Fruit fly (Drosophila melanogaster) whole organism, embryonic: ENCODE measurements around the gene CstF64.

Source experiments
- CG10979 ChIP-seq: fragments of 200-800 bp; sonication (Bioruptor generic); optimal IDR thresholded peaks from 2 replicates; lab custom pipeline; 2018; ENCODE audit warnings: missing biosample characterization, mild to moderate bottlenecking, missing genetic modification characterization, moderate library complexity
- CG11247 ChIP-seq: fragments of 200-800 bp; sonication (Bioruptor generic); IDR thresholded peaks from 2 replicates; pipeline ENCODE4 v1.3.6; 2022; ENCODE audit warnings: missing biosample characterization, missing genetic modification characterization
- CG11504 ChIP-seq: fragments of 200-800 bp; sonication (Bioruptor generic); optimal IDR thresholded peaks from 3 replicates; lab custom pipeline; 2019; ENCODE audit warnings: missing biosample characterization, mild to moderate bottlenecking, missing genetic modification characterization, moderate library complexity
- CG11560 ChIP-seq: fragments of 200-800 bp; sonication (Bioruptor generic); IDR thresholded peaks from 3 replicates; pipeline ENCODE4 v1.3.6; 2022; ENCODE audit warnings: missing biosample characterization, missing genetic modification characterization
- CG11695 ChIP-seq: fragments of 200-800 bp; sonication (Bioruptor generic); IDR thresholded peaks from 3 replicates; pipeline ENCODE4 v1.3.6; 2022; ENCODE audit warnings: missing biosample characterization, missing genetic modification characterization
- CG14014 ChIP-seq: fragments of 200-800 bp; sonication (Bioruptor generic); IDR thresholded peaks from 2 replicates; pipeline ENCODE4 v1.3.6; 2022; ENCODE audit warnings: missing biosample characterization, missing genetic modification characterization
- CG15514 ChIP-seq: fragments of 200-800 bp; sonication (Bioruptor generic); optimal IDR thresholded peaks from 3 replicates; lab custom pipeline; 2017; ENCODE audit warnings: missing biosample characterization, missing genetic modification characterization, mild to moderate bottlenecking, moderate library complexity, missing genetic modification reagents
- CG1647 ChIP-seq: fragments of 200-800 bp; sonication (Bioruptor generic); optimal IDR thresholded peaks from 3 replicates; lab custom pipeline; 2016; ENCODE audit warnings: missing biosample characterization, missing genetic modification characterization
- CG16863 ChIP-seq: fragments of 200-800 bp; sonication (Bioruptor generic); optimal IDR thresholded peaks from 3 replicates; lab custom pipeline; 2016; ENCODE audit warnings: missing biosample characterization, missing genetic modification characterization
- CG17359 ChIP-seq: fragments of 200-800 bp; sonication (Bioruptor generic); optimal IDR thresholded peaks from 3 replicates; lab custom pipeline; 2018; ENCODE audit warnings: missing biosample characterization, mild to moderate bottlenecking, missing genetic modification characterization, moderate library complexity
- CG18011 ChIP-seq: fragments of 200-800 bp; sonication (Bioruptor generic); optimal IDR thresholded peaks from 2 replicates; lab custom pipeline; 2017; ENCODE audit warnings: missing biosample characterization, missing genetic modification characterization, mild to moderate bottlenecking, moderate library complexity, missing genotype
- CG3726 ChIP-seq: fragments of 200-800 bp; sonication (Bioruptor generic); IDR thresholded peaks from 3 replicates; pipeline ENCODE4, ENCODE4 v1.3.6; 2022; ENCODE audit warnings: missing biosample characterization, missing genetic modification characterization
- CG3838 ChIP-seq: fragments of 200-800 bp; sonication (Bioruptor generic); optimal IDR thresholded peaks from 3 replicates; lab custom pipeline; 2016; ENCODE audit warnings: missing biosample characterization, missing genetic modification characterization
- CG7271 ChIP-seq: fragments of 200-800 bp; sonication (Bioruptor generic); optimal IDR thresholded peaks from 2 replicates; lab custom pipeline; 2018; ENCODE audit warnings: missing biosample characterization, mild to moderate bottlenecking, missing genetic modification characterization, moderate library complexity
- CG8290 ChIP-seq, 3 experiments: fragments of 200-800 bp; sonication (Bioruptor generic); optimal IDR thresholded peaks; 2 replicates each; lab custom pipeline; 2016 to 2019; ENCODE audit warnings: missing biosample characterization in 3 of 3, missing genetic modification characterization in 3 of 3, mild to moderate bottlenecking in 2 of 3, moderate library complexity in 1 of 3
- CoRest ChIP-seq: fragments of 200-800 bp; sonication (Bioruptor generic); optimal IDR thresholded peaks from 3 replicates; lab custom pipeline; 2018; ENCODE audit warnings: missing biosample characterization, mild to moderate bottlenecking, missing genetic modification characterization, moderate library complexity
- CrebB ChIP-seq: fragments of 200-800 bp; sonication (Bioruptor generic); optimal IDR thresholded peaks from 3 replicates; lab custom pipeline; 2018; ENCODE audit warnings: missing biosample characterization, mild to moderate bottlenecking, missing genetic modification characterization
- Dref ChIP-seq: fragments of 200-800 bp; sonication (Bioruptor generic); IDR thresholded peaks from 2 replicates; pipeline ENCODE4 v1.3.6; 2022; ENCODE audit warnings: missing biosample characterization, missing genetic modification characterization
- Ets65A ChIP-seq: fragments of 200-800 bp; sonication (Bioruptor generic); peaks from one replicate; lab custom pipeline; 2016; ENCODE audit warnings: missing biosample characterization, missing genetic modification characterization
- Fer1 ChIP-seq: fragments of 200-800 bp; sonication (Bioruptor generic); optimal IDR thresholded peaks from 2 replicates; lab custom pipeline; 2017; ENCODE audit warnings: missing biosample characterization, mild to moderate bottlenecking, missing genetic modification characterization
- Hr51 ChIP-seq, 2 experiments: fragments of 200-800 bp; sonication (Bioruptor generic); optimal IDR thresholded peaks; 2 replicates in 1 of 2; 3 replicates in 1 of 2; lab custom pipeline; 2016 to 2018; ENCODE audit warnings: missing biosample characterization in 2 of 2, missing genetic modification characterization in 2 of 2, mild to moderate bottlenecking in 1 of 2, moderate library complexity in 1 of 2
- Jarid2 ChIP-seq: fragments of 200-800 bp; sonication (Bioruptor generic); optimal IDR thresholded peaks from 3 replicates; lab custom pipeline; 2017; ENCODE audit warnings: mild to moderate bottlenecking, missing biosample characterization, missing genetic modification reagents, missing genetic modification characterization
- MTF-1 ChIP-seq: fragments of 200-800 bp; sonication (Bioruptor generic); optimal IDR thresholded peaks from 2 replicates; lab custom pipeline; 2018; ENCODE audit warnings: missing biosample characterization, mild to moderate bottlenecking, missing genetic modification characterization, borderline replicate concordance
- Mad ChIP-seq: fragments of 200-800 bp; sonication (Bioruptor generic); optimal IDR thresholded peaks from 2 replicates; lab custom pipeline; 2016; ENCODE audit warnings: missing biosample characterization, missing genetic modification characterization
- Med ChIP-seq: fragments of 200-800 bp; sonication (Bioruptor generic); peaks from one replicate; lab custom pipeline; 2016; ENCODE audit warnings: missing biosample characterization, missing genetic modification characterization, mild to moderate bottlenecking, inconsistent platforms, moderate library complexity
- NFAT ChIP-seq: fragments of 200-800 bp; sonication (Bioruptor generic); IDR thresholded peaks from 2 replicates; pipeline ENCODE4 v1.3.6; 2022; ENCODE audit warnings: missing biosample characterization, missing genetic modification characterization
- Pdp1 ChIP-seq, 2 experiments: fragments of 200-800 bp; sonication (Bioruptor generic); optimal IDR thresholded peaks; 3 replicates each; lab custom pipeline; 2016; ENCODE audit warnings: missing biosample characterization in 2 of 2, missing genetic modification characterization in 2 of 2, mild to moderate bottlenecking in 1 of 2, moderate library complexity in 1 of 2
- Sry-δ ChIP-seq: fragments of 200-800 bp; sonication (Bioruptor generic); optimal IDR thresholded peaks from 2 replicates; lab custom pipeline; 2016; ENCODE audit warnings: missing biosample characterization, missing genetic modification characterization
- Xbp1 ChIP-seq: fragments of 200-800 bp; sonication (Bioruptor generic); optimal IDR thresholded peaks from 3 replicates; lab custom pipeline; 2016; ENCODE audit warnings: missing biosample characterization, mild to moderate bottlenecking, missing genetic modification characterization
- amos ChIP-seq: fragments of 200-800 bp; sonication (Bioruptor generic); IDR thresholded peaks from 2 replicates; pipeline ENCODE4 v1.3.6; 2022; ENCODE audit warnings: missing biosample characterization, missing genetic modification characterization; ENCODE audit not compliant: partially characterized antibody
- ash1 ChIP-seq: fragments of 200-800 bp; sonication (Bioruptor generic); optimal IDR thresholded peaks from 2 replicates; lab custom pipeline; 2018; ENCODE audit warnings: missing biosample characterization, mild to moderate bottlenecking, missing genetic modification characterization
- bsh ChIP-seq, 2 experiments: fragments of 200-800 bp; sonication (Bioruptor generic); optimal IDR thresholded peaks; 2 replicates each; lab custom pipeline; 2017 to 2018; ENCODE audit warnings: mild to moderate bottlenecking in 2 of 2, missing biosample characterization in 2 of 2, missing genetic modification characterization in 2 of 2, moderate library complexity in 1 of 2
- cg ChIP-seq: fragments of 200-800 bp; sonication (Bioruptor generic); optimal IDR thresholded peaks from 3 replicates; lab custom pipeline; 2019; ENCODE audit warnings: missing biosample characterization, mild to moderate bottlenecking, missing genetic modification characterization, moderate library complexity
- dysf ChIP-seq: fragments of 200-800 bp; sonication (Bioruptor generic); IDR thresholded peaks from 3 replicates; pipeline ENCODE4 v1.3.6; 2022; ENCODE audit warnings: missing biosample characterization, missing genetic modification characterization
- gcm ChIP-seq: fragments of 200-800 bp; sonication (Bioruptor generic); optimal IDR thresholded peaks from 2 replicates; lab custom pipeline; 2019; ENCODE audit warnings: missing biosample characterization, mild to moderate bottlenecking, missing genetic modification characterization, moderate library complexity
- grau ChIP-seq: fragments of 200-800 bp; optimal IDR thresholded peaks from 3 replicates; lab custom pipeline; 2019; ENCODE audit warnings: missing biosample characterization, mild to moderate bottlenecking, missing genetic modification characterization, moderate library complexity
- kay ChIP-seq: fragments of 200-800 bp; sonication (Bioruptor generic); optimal IDR thresholded peaks from 2 replicates; lab custom pipeline; 2016; ENCODE audit warnings: missing biosample characterization, missing genetic modification characterization
- nmo ChIP-seq: fragments of 200-800 bp; sonication (Bioruptor generic); optimal IDR thresholded peaks from 2 replicates; lab custom pipeline; 2018; ENCODE audit warnings: missing biosample characterization, mild to moderate bottlenecking, missing genetic modification characterization, moderate library complexity
- phol ChIP-seq: fragments of 200-800 bp; sonication (Bioruptor generic); optimal IDR thresholded peaks from 3 replicates; lab custom pipeline; 2018; ENCODE audit warnings: missing biosample characterization, mild to moderate bottlenecking, missing genetic modification characterization, moderate library complexity
- prd ChIP-seq, 3 experiments: fragments of >200 bp in 2 of 3; fragments of 200-800 bp in 1 of 3; sonication (Bioruptor generic) in 1 of 3; optimal IDR thresholded peaks in 2 of 3; IDR thresholded peaks in 1 of 3; 2 replicates in 2 of 3; 3 replicates in 1 of 3; pipeline versions ENCODE4 v1.3.6 to Lab custom; 2017 to 2022; ENCODE audit warnings: missing biosample characterization in 1 of 3, missing genetic modification characterization in 1 of 3
- pum ChIP-seq: fragments of 200-800 bp; sonication (Bioruptor generic); optimal IDR thresholded peaks from 2 replicates; lab custom pipeline; 2016; ENCODE audit warnings: missing biosample characterization, missing genetic modification characterization
- ranshi ChIP-seq: fragments of 200-800 bp; sonication (Bioruptor generic); IDR thresholded peaks from 2 replicates; pipeline ENCODE4 v1.3.6; 2022; ENCODE audit warnings: missing biosample characterization, missing genetic modification characterization
- sens ChIP-seq: fragments of 200-800 bp; sonication (Bioruptor generic); peaks from one replicate; lab custom pipeline; 2016; ENCODE audit warnings: missing biosample characterization, missing genetic modification characterization
- slp2 ChIP-seq: fragments of 200-800 bp; sonication (Bioruptor generic); optimal IDR thresholded peaks from 2 replicates; lab custom pipeline; 2016; ENCODE audit warnings: missing biosample characterization, missing genetic modification characterization
- tin ChIP-seq: fragments of 200-800 bp; sonication (Bioruptor generic); optimal IDR thresholded peaks from 3 replicates; lab custom pipeline; 2016; ENCODE audit warnings: missing biosample characterization, missing genetic modification characterization
- unpg ChIP-seq: fragments of 200-800 bp; sonication (Bioruptor generic); optimal IDR thresholded peaks from 3 replicates; lab custom pipeline; 2018; ENCODE audit warnings: missing biosample characterization, mild to moderate bottlenecking, missing genetic modification characterization, moderate library complexity
- zen2 ChIP-seq: fragments of 200-800 bp; sonication (Bioruptor generic); IDR thresholded peaks from 3 replicates; pipeline ENCODE4 v1.3.6; 2022; ENCODE audit warnings: missing biosample characterization, missing genetic modification characterization; ENCODE audit not compliant: partially characterized antibody

The CstF64 gene

DNA sequence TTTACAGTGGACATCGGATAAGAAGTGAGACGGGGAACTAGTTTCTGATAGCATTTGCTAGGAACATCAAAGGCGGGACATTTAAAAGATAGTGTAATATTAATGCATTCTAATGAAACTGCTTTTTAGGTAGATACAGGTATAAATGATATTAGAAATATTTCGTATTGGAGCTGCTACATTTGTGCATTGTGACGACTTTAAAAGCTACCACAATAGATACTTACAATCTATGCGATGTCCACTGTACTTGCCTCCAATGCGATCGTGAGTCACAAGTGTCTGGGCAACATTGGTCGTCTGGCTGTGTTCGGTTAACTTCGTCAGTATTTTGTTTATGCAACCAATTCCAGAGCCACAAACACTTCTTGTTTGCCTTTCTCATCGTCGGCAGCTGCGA is 10.4 kb downstream of the CstF64 start (continued):
- TF ChIP-seq Hr51 (GFP tag; optimal IDR thresholded peaks at IDR 0.05; lab: Kevin White, UChicago) (peak in 1 of 2 experiments; percentile 13), CG1647 (no peak), CG11695 (0 out of 3 replicates have a peak, but pooled peaks have one; percentile 16), CG11560 (tag; lab: Robert Waterston, UW) (no peak), CG16863 (peak; percentile 12), Mad (GFP tag; lab: Kevin White, UChicago) (no peak), Pdp1 (GFP tag; optimal IDR thresholded peaks at IDR 0.05; lab: Kevin White, UChicago) (peak; percentile 24 to 86), Dref (no peak), amos (GFP tag; lab: Robert Waterston, UW) (no peak), CG10979 (peak; percentile 2), Jarid2 (GFP tag; lab: Kevin White, UChicago) (no peak), kay (GFP tag; lab: Kevin White, UChicago) (peak; percentile 25), CG11504 (peak; percentile 67), pum (GFP tag; lab: Kevin White, UChicago) (no peak), CG17359 (tag; lab: Kevin White, UChicago) (peak; percentile 6), Ets65A (GFP tag; lab: Kevin White, UChicago) (no peak), tin (GFP tag; lab: Kevin White, UChicago) (peak; percentile 12), slp2 (GFP tag; lab: Kevin White, UChicago) (no peak), sens (GFP tag; lab: Kevin White, UChicago) (peak; percentile 73), CG3726 (0 out of 3 replicates have a peak, but pooled peaks have one; percentile 7), Fer1 (GFP tag; lab: Kevin White, UChicago) (peak; percentile 46), CG18011 (GFP tag; lab: Kevin White, UChicago) (no peak), CoRest (tag; lab: Kevin White, UChicago) (peak; percentile 33), CG14014 (peak; percentile 26; the same call in 1 of the 2 replicates), CrebB (no peak), unpg (GFP tag; lab: Kevin White, UChicago) (peak; percentile 2), phol (tag; lab: Kevin White, UChicago) (peak; percentile 17), bsh (GFP tag; optimal IDR thresholded peaks at IDR 0.05; lab: Kevin White, UChicago) (peak; percentile 28 to 37), CG3838 (no peak), cg (no peak), grau (peak; percentile 89)

DNA sequence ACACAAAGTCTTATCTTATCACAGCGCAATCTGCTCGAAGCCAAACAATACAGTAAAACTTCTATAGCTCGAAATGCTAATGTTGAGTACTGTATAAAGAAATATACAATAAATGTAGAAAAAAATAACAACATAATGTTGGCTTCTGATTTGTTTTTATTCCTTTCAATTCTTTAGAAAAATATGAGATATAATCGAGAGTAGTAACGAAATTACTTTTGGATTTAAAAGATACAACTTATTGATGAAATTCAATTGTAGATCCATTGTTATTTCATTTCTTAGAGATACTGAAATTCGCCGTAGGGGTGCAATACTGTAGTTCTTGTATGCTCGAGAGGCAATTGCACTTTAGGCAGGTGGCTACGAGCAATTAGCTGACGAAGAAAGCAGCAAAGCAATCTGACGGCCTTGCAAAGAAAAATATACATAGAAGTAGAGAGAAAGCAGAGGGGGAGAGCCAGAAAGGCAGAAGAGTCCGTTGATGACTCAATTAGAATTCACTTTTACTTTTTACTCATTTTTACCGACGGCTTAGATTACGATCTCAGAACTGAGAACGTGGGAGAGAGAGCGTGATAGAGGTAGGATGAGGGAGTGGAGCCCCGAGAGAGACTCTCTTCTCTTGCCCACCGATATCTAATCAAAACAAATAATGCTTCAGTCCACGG is 11.2 kb downstream of the CstF64 start:
- TF ChIP-seq CG8290 (GFP tag; optimal IDR thresholded peaks at IDR 0.05; lab: Kevin White, UChicago) (no peak), CG8290 (tag; optimal IDR thresholded peaks at IDR 0.05; lab: Kevin White, UChicago) (no peak), Med (GFP tag; lab: Kevin White, UChicago) (peak; percentile 85), prd (optimal IDR thresholded peaks at IDR 0.05; lab: Kevin White, UChicago) (no peak), prd (GFP tag; IDR thresholded peaks at IDR 0.05; lab: Robert Waterston, UW) (peak; percentile 51), zen2 (GFP tag; lab: Robert Waterston, UW) (no peak), gcm (GFP tag; lab: Kevin White, UChicago) (peak; percentile 51), phol (tag; lab: Kevin White, UChicago) (peak; percentile 76), nmo (peak; percentile 90), Xbp1 (peak; percentile 27), CG11247 (GFP tag; lab: Robert Waterston, UW) (0 out of 2 replicates have a peak, but pooled peaks have one; percentile 17), NFAT (peak; percentile 10; the same call in 1 of the 2 replicates), ash1 (GFP tag; lab: Kevin White, UChicago) (no peak), CG7271 (tag; lab: Kevin White, UChicago) (no peak), dysf (GFP tag; lab: Robert Waterston, UW) (0 out of 3 replicates have a peak, but pooled peaks have one; percentile 35), sens (GFP tag; lab: Kevin White, UChicago) (peak; percentile 91), Pdp1 (GFP tag; optimal IDR thresholded peaks at IDR 0.05; lab: Kevin White, UChicago) (peak in 1 of 2 experiments; percentile 51), bsh (GFP tag; optimal IDR thresholded peaks at IDR 0.05; lab: Kevin White, UChicago) (peak in 1 of 2 experiments; percentile 72), MTF-1 (GFP tag; lab: Kevin White, UChicago) (no peak), CG15514 (GFP tag; lab: Kevin White, UChicago) (no peak), CoRest (tag; lab: Kevin White, UChicago) (peak; percentile 67), ranshi (GFP tag; lab: Robert Waterston, UW) (peak; percentile 31; the same call in 1 of the 2 replicates), Sry-δ (no peak)
